Fruit fly (Drosophila melanogaster): ENCODE measurements around the gene TM9SF2.

Gene TM9SF2

DNA sequence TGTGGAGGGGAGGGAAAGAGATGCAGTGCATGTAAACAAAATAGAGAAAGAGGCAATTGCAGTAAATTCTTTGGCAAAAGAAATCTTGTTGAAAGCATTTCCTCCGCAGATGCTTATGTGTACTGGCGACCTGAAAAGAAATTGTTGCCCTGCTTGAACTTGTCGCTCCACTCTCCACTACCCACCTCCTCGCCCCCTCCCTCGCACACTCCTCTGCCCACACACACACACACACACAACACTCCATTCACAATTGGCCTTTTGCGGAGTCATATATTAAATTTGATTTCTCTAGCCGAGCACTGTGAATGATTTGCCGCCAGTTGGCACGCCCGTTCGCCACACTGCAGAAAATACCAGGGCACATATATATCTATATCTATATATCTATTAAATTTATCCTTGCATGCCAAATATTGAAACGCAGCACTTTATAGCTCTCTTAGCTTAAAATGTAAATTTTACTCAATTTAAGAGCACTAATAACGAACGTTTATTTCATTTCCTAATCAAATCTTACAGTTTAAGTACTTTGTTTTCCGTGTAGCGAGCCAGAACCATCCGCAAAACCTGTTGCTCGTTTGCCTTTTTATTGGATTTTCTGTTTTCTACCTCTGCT is 24.8 kb upstream of the TM9SF2 start (continued):
- TF ChIP-seq Mes4 (GFP tag; optimal IDR thresholded peaks at IDR 0.05) (peak; percentile 0), fd3F (GFP tag; optimal IDR thresholded peaks at IDR 0.05) (peak; percentile 46), Awh (GFP tag; IDR thresholded peaks at IDR 0.05) (no peak), nmo (GFP tag; optimal IDR thresholded peaks at IDR 0.05) (peak; percentile 30), CG9817 (tag; optimal IDR thresholded peaks at IDR 0.05) (peak; percentile 50), Opbp (GFP tag; IDR thresholded peaks at IDR 0.05; ENCODE audit: partially characterized antibody) (no peak), emc (GFP tag; optimal IDR thresholded peaks at IDR 0.05) (no peak), CG31388 (GFP tag; optimal IDR thresholded peaks at IDR 0.05) (no peak), CG2202 (tag; optimal IDR thresholded peaks at IDR 0.05) (no peak), Bgb (GFP tag; IDR thresholded peaks at IDR 0.05; ENCODE audit: partially characterized antibody) (no peak), Sry-δ (GFP tag; optimal IDR thresholded peaks at IDR 0.05) (no peak), CG1233 (GFP tag; optimal IDR thresholded peaks at IDR 0.05) (peak; percentile 68), CG13287 (GFP tag; IDR thresholded peaks at IDR 0.05; ENCODE audit: partially characterized antibody) (no peak), CG12744 (GFP tag; optimal IDR thresholded peaks at IDR 0.05) (no peak), CG14965 (GFP tag; optimal IDR thresholded peaks at IDR 0.05; ENCODE audit: borderline replicate concordance) (no peak), E2f2 (GFP tag; IDR thresholded peaks at IDR 0.05) (peak; percentile 54), Fer1 (GFP tag; optimal IDR thresholded peaks at IDR 0.05) (peak; percentile 79), CG7357 (GFP tag; IDR thresholded peaks at IDR 0.05) (peak; percentile 67; the same call in 2 of the 3 replicates), al (GFP tag; IDR thresholded peaks at IDR 0.05) (peak; percentile 81), tna (GFP tag; IDR thresholded peaks at IDR 0.05; ENCODE audit: partially characterized antibody) (no peak), CG14014 (GFP tag; IDR thresholded peaks at IDR 0.05) (peak; percentile 84), gsb-n (tag; optimal IDR thresholded peaks at IDR 0.05) (no peak), CG10979 (tag; optimal IDR thresholded peaks at IDR 0.05) (peak; percentile 68), schlank (tag; optimal IDR thresholded peaks at IDR 0.05) (peak; percentile 46), oc (tag; optimal IDR thresholded peaks at IDR 0.05) (no peak), CrebB (tag; optimal IDR thresholded peaks at IDR 0.05) (no peak), sug (tag; optimal IDR thresholded peaks at IDR 0.05) (peak; percentile 34), ATbp (GFP tag; optimal IDR thresholded peaks at IDR 0.05) (peak; percentile 43), unpg (GFP tag; optimal IDR thresholded peaks at IDR 0.05) (peak; percentile 67), Mrtf (GFP tag; IDR thresholded peaks at IDR 0.05) (peak; percentile 56), prd (optimal IDR thresholded peaks at IDR 0.05) (no peak), prd (GFP tag; IDR thresholded peaks at IDR 0.05) (peak; percentile 81), lola (GFP tag; optimal IDR thresholded peaks at IDR 0.05) (peak in 1 of 3 experiments; percentile 30), CG7786 (GFP tag; optimal IDR thresholded peaks at IDR 0.05) (no peak), CG16815 (GFP tag; optimal IDR thresholded peaks at IDR 0.05) (peak; percentile 45), Med (GFP tag) (peak; percentile 95), sens-2 (GFP tag; IDR thresholded peaks at IDR 0.05) (peak; percentile 35; the same call in 1 of the 2 replicates), vvl (GFP tag; IDR thresholded peaks at IDR 0.05) (peak; percentile 59), CG13296 (GFP tag; optimal IDR thresholded peaks at IDR 0.05) (peak; percentile 78), CG10565 (GFP tag; optimal IDR thresholded peaks at IDR 0.05) (no peak), CG11723 (GFP tag; optimal IDR thresholded peaks at IDR 0.05) (no peak), Optix (GFP tag; IDR thresholded peaks at IDR 0.05) (no peak), CG9609 (GFP tag; optimal IDR thresholded peaks at IDR 0.05) (peak; percentile 31), ham (GFP tag; IDR thresholded peaks at IDR 0.05) (peak; percentile 26; the same call in 1 of the 2 replicates), grn (GFP tag; optimal IDR thresholded peaks at IDR 0.05) (no peak), CG12391 (tag; optimal IDR thresholded peaks at IDR 0.05) (peak; percentile 57), ro (GFP tag; IDR thresholded peaks at IDR 0.05) (0 out of 2 replicates have a peak, but pooled peaks have one; percentile 18), CG2875 (GFP tag; optimal IDR thresholded peaks at IDR 0.05) (no peak), mld (GFP tag; IDR thresholded peaks at IDR 0.05; ENCODE audit: partially characterized antibody) (no peak), ab (GFP tag; optimal IDR thresholded peaks at IDR 0.05) (no peak)
